1 fruit fly cellular context compared by ENCODE assay signal in the genomic region with DNA sequence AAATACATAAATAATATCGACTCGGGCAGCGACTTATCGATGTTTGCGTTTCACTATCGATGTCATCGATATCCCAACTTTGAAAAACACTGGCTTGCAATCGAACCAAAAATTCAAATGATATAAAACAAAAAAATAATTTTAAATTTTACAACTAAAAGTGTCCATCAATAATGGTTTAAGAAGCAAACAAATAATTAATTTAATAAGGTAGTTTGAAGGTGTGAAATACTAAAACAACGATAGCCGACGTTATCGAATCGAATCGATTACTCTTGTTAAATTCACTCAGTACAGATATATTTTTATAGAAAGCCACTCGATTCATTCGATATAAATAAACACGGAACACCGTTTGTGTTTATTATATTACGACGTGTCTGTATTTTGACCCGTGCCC.
A peak's percentile ranks its signal among the peaks of the same experiment; 100 is the strongest.
TF ChIP-seq lines count a peak whose summit lies in the region.

Gene SMC3, minus strand, starts transcription at position 22 of the 400 bp plus-strand sequence.
Gene Ubc7, plus strand, starts transcription at position 260 of the 400 bp plus-strand sequence.

TF ChIP-seq in whole organism, embryonic, 481 proteins besides CTCF, POLR2A, EP300 and RAD21 (continued from another document and continues in another):
- TF ChIP-seq nerfin-1 (tag; optimal IDR thresholded peaks at IDR 0.05; lab: Kevin White, UChicago) = no peak
- TF ChIP-seq ind (GFP tag; optimal IDR thresholded peaks at IDR 0.05; lab: Kevin White, UChicago) = no peak
- no peak for TF ChIP-seq cwo (GFP tag; optimal IDR thresholded peaks at IDR 0.05; lab: Kevin White, UChicago)
- TF ChIP-seq croc (GFP tag; conservative IDR thresholded peaks at IDR 0.05; lab: Robert Waterston, UW) = no peak
- no peak for TF ChIP-seq z (GFP tag; IDR thresholded peaks at IDR 0.05; lab: Robert Waterston, UW)
- no peak for TF ChIP-seq slbo (GFP tag; IDR thresholded peaks at IDR 0.05; lab: Robert Waterston, UW)
- TF ChIP-seq CG31441 (GFP tag; IDR thresholded peaks at IDR 0.05; lab: Robert Waterston, UW) = no peak
- TF ChIP-seq caup (GFP tag; optimal IDR thresholded peaks at IDR 0.05; lab: Kevin White, UChicago; ENCODE audit: severe bottlenecking) = no peak
- peak; percentile 61 for TF ChIP-seq Sry-δ (GFP tag; optimal IDR thresholded peaks at IDR 0.05; lab: Kevin White, UChicago)
- TF ChIP-seq pum (GFP tag; optimal IDR thresholded peaks at IDR 0.05; lab: Kevin White, UChicago) = no peak
- peak; percentile 38 for TF ChIP-seq CG10267 (tag; optimal IDR thresholded peaks at IDR 0.05; lab: Kevin White, UChicago)
- no peak for TF ChIP-seq Spps (tag; optimal IDR thresholded peaks at IDR 0.05; lab: Kevin White, UChicago)
- peak; percentile 88 for TF ChIP-seq Doc3 (GFP tag; IDR thresholded peaks at IDR 0.05; lab: Robert Waterston, UW; ENCODE audit: partially characterized antibody)
- peak; percentile 78 for TF ChIP-seq Dref (GFP tag; IDR thresholded peaks at IDR 0.05; lab: Robert Waterston, UW)
- no peak for TF ChIP-seq NK7.1 (GFP tag; optimal IDR thresholded peaks at IDR 0.05; lab: Kevin White, UChicago)
- TF ChIP-seq cad (GFP tag; optimal IDR thresholded peaks at IDR 0.05; lab: Kevin White, UChicago) = no peak
- no peak for TF ChIP-seq br (optimal IDR thresholded peaks at IDR 0.05; lab: Kevin White, UChicago)
- TF ChIP-seq CG3847 (GFP tag; IDR thresholded peaks at IDR 0.05; lab: Robert Waterston, UW) = no peak
- TF ChIP-seq CG16815 (GFP tag; optimal IDR thresholded peaks at IDR 0.05; lab: Kevin White, UChicago) = no peak
- TF ChIP-seq CG3281 (GFP tag; optimal IDR thresholded peaks at IDR 0.05; lab: Kevin White, UChicago) = no peak
- no peak for TF ChIP-seq Jarid2 (GFP tag; optimal IDR thresholded peaks at IDR 0.05; lab: Kevin White, UChicago)
- TF ChIP-seq oc (tag; optimal IDR thresholded peaks at IDR 0.05; lab: Kevin White, UChicago) = no peak
- no peak for TF ChIP-seq CG6254 (GFP tag; optimal IDR thresholded peaks at IDR 0.05; lab: Kevin White, UChicago)
- TF ChIP-seq Adf1 (GFP tag; IDR thresholded peaks at IDR 0.05; lab: Robert Waterston, UW) = no peak
- no peak for TF ChIP-seq B-H2 (GFP tag; optimal IDR thresholded peaks at IDR 0.05; lab: Kevin White, UChicago)
- TF ChIP-seq Bgb (GFP tag; IDR thresholded peaks at IDR 0.05; lab: Robert Waterston, UW; ENCODE audit: partially characterized antibody) = peak; percentile 88
- TF ChIP-seq lmd (GFP tag; IDR thresholded peaks at IDR 0.05; lab: Robert Waterston, UW) = no peak
- peak; percentile 45 for TF ChIP-seq CG15514 (GFP tag; optimal IDR thresholded peaks at IDR 0.05; lab: Kevin White, UChicago)
- no peak for TF ChIP-seq CG34376 (GFP tag; optimal IDR thresholded peaks at IDR 0.05; lab: Kevin White, UChicago)
- TF ChIP-seq CG5180 (GFP tag; optimal IDR thresholded peaks at IDR 0.05; lab: Kevin White, UChicago) = no peak
- no peak for TF ChIP-seq cg (GFP tag; optimal IDR thresholded peaks at IDR 0.05; lab: Kevin White, UChicago)
- TF ChIP-seq Lhr (GFP tag; optimal IDR thresholded peaks at IDR 0.05; lab: Kevin White, UChicago) = no peak
- no peak for TF ChIP-seq CG6765 (GFP tag; optimal IDR thresholded peaks at IDR 0.05; lab: Kevin White, UChicago)
- TF ChIP-seq ci (GFP tag; IDR thresholded peaks at IDR 0.05; lab: Robert Waterston, UW) = no peak
- TF ChIP-seq HLH3B (GFP tag; IDR thresholded peaks at IDR 0.05; lab: Robert Waterston, UW) = no peak
- no peak for TF ChIP-seq CG32767 (GFP tag; IDR thresholded peaks at IDR 0.05; lab: Robert Waterston, UW)
- TF ChIP-seq hb (GFP tag; IDR thresholded peaks at IDR 0.05; lab: Robert Waterston, UW; ENCODE audit: partially characterized antibody) = peak; percentile 95
- TF ChIP-seq CG10543 (GFP tag; optimal IDR thresholded peaks at IDR 0.05; lab: Kevin White, UChicago) = no peak
- TF ChIP-seq Ravus (GFP tag; IDR thresholded peaks at IDR 0.05; lab: Robert Waterston, UW) = no peak
- TF ChIP-seq CG17186 (GFP tag; optimal IDR thresholded peaks at IDR 0.05; lab: Kevin White, UChicago) = no peak
- peak; percentile 44 for TF ChIP-seq CG12659 (GFP tag; optimal IDR thresholded peaks at IDR 0.05; lab: Kevin White, UChicago)
- no peak for TF ChIP-seq CG18476 (GFP tag; optimal IDR thresholded peaks at IDR 0.05; lab: Kevin White, UChicago)
- no peak for TF ChIP-seq Hr39 (optimal IDR thresholded peaks at IDR 0.05; lab: Kevin White, UChicago)
- no peak for TF ChIP-seq gsb-n (tag; optimal IDR thresholded peaks at IDR 0.05; lab: Kevin White, UChicago)
- no peak for TF ChIP-seq CG11093 (GFP tag; IDR thresholded peaks at IDR 0.05; lab: Robert Waterston, UW)
- TF ChIP-seq CG10959 (GFP tag; IDR thresholded peaks at IDR 0.05; lab: Robert Waterston, UW) = no peak
- peak; percentile 95 for TF ChIP-seq CG34224 (GFP tag; IDR thresholded peaks at IDR 0.05; lab: Robert Waterston, UW; ENCODE audit: partially characterized antibody)
- peak; percentile 81 for TF ChIP-seq bbx (GFP tag; IDR thresholded peaks at IDR 0.05; lab: Robert Waterston, UW; ENCODE audit: partially characterized antibody)
- no peak for TF ChIP-seq ara (GFP tag; IDR thresholded peaks at IDR 0.05; lab: Robert Waterston, UW)
- TF ChIP-seq dan (GFP tag; IDR thresholded peaks at IDR 0.05; lab: Robert Waterston, UW) = no peak
- TF ChIP-seq gcm2 (GFP tag; optimal IDR thresholded peaks at IDR 0.05; lab: Kevin White, UChicago) = no peak
- no peak for TF ChIP-seq pfk (GFP tag; optimal IDR thresholded peaks at IDR 0.05; lab: Kevin White, UChicago)
- TF ChIP-seq Antp (GFP tag; optimal IDR thresholded peaks at IDR 0.05; lab: Kevin White, UChicago) = no peak
- TF ChIP-seq sim (GFP tag; IDR thresholded peaks at IDR 0.05; lab: Robert Waterston, UW) = no peak
- no peak for TF ChIP-seq fru (optimal IDR thresholded peaks at IDR 0.05; lab: Kevin White, UChicago)
- no peak for TF ChIP-seq Hr51 (GFP tag; optimal IDR thresholded peaks at IDR 0.05; lab: Kevin White, UChicago)
- no peak for TF ChIP-seq lola (GFP tag; optimal IDR thresholded peaks at IDR 0.05; lab: Kevin White, UChicago)
- TF ChIP-seq ap (GFP tag; IDR thresholded peaks at IDR 0.05; lab: Robert Waterston, UW) = no peak
- TF ChIP-seq H15 (GFP tag; IDR thresholded peaks at IDR 0.05; lab: Robert Waterston, UW) = no peak
- no peak for TF ChIP-seq unpg (GFP tag; optimal IDR thresholded peaks at IDR 0.05; lab: Kevin White, UChicago)
- TF ChIP-seq Rfx (GFP tag; IDR thresholded peaks at IDR 0.05; lab: Robert Waterston, UW) = no peak
- TF ChIP-seq cas (GFP tag; IDR thresholded peaks at IDR 0.05; lab: Robert Waterston, UW) = no peak
- TF ChIP-seq HmgD (GFP tag; optimal IDR thresholded peaks at IDR 0.05; lab: Kevin White, UChicago) = no peak
- TF ChIP-seq CG8924 (tag; optimal IDR thresholded peaks at IDR 0.05; lab: Kevin White, UChicago) = no peak
- peak; percentile 6 for TF ChIP-seq Nf-YC (tag; optimal IDR thresholded peaks at IDR 0.05; lab: Kevin White, UChicago)
- TF ChIP-seq btn (GFP tag; optimal IDR thresholded peaks at IDR 0.05; lab: Kevin White, UChicago) = no peak
- no peak for TF ChIP-seq Bteb2 (GFP tag; optimal IDR thresholded peaks at IDR 0.05; lab: Kevin White, UChicago)
- no peak for TF ChIP-seq Awh (GFP tag; IDR thresholded peaks at IDR 0.05; lab: Robert Waterston, UW)
- no peak for TF ChIP-seq Bdp1 (GFP tag; optimal IDR thresholded peaks at IDR 0.05; lab: Kevin White, UChicago)
- no peak for TF ChIP-seq CHES-1-like (GFP tag; optimal IDR thresholded peaks at IDR 0.05; lab: Kevin White, UChicago)
- peak; percentile 5 for TF ChIP-seq Myb (GFP tag; optimal IDR thresholded peaks at IDR 0.05; lab: Kevin White, UChicago)
- no peak for TF ChIP-seq trh (GFP tag; optimal IDR thresholded peaks at IDR 0.05; lab: Kevin White, UChicago)
- no peak for TF ChIP-seq hth (optimal IDR thresholded peaks at IDR 0.05; lab: Kevin White, UChicago)
- no peak for TF ChIP-seq CG12769 (tag; optimal IDR thresholded peaks at IDR 0.05; lab: Kevin White, UChicago)
- TF ChIP-seq MTF-1 (GFP tag; optimal IDR thresholded peaks at IDR 0.05; lab: Kevin White, UChicago; ENCODE audit: borderline replicate concordance) = no peak
- no peak for TF ChIP-seq sqz (GFP tag; optimal IDR thresholded peaks at IDR 0.05; lab: Kevin White, UChicago)
- no peak for TF ChIP-seq CG3838 (GFP tag; optimal IDR thresholded peaks at IDR 0.05; lab: Kevin White, UChicago)
- TF ChIP-seq CG1792 (GFP tag; optimal IDR thresholded peaks at IDR 0.05; lab: Kevin White, UChicago) = no peak
- TF ChIP-seq CG3995 (GFP tag; optimal IDR thresholded peaks at IDR 0.05; lab: Kevin White, UChicago) = peak; percentile 65
- no peak for TF ChIP-seq Sox100B (GFP tag; optimal IDR thresholded peaks at IDR 0.05; lab: Kevin White, UChicago)
- peak; percentile 29 for TF ChIP-seq CG12155 (GFP tag; optimal IDR thresholded peaks at IDR 0.05; lab: Kevin White, UChicago)
- no peak for TF ChIP-seq CG43689 (GFP tag; IDR thresholded peaks at IDR 0.05; lab: Robert Waterston, UW)
- TF ChIP-seq Sin3A (optimal IDR thresholded peaks at IDR 0.05; lab: Kevin White, UChicago) = no peak
- no peak for TF ChIP-seq luna (GFP tag; optimal IDR thresholded peaks at IDR 0.05; lab: Kevin White, UChicago)
- no peak for TF ChIP-seq CG9797 (GFP tag; optimal IDR thresholded peaks at IDR 0.05; lab: Kevin White, UChicago)
- peak; percentile 96 for TF ChIP-seq vnd (GFP tag; IDR thresholded peaks at IDR 0.05; lab: Robert Waterston, UW; ENCODE audit: partially characterized antibody)
- peak; percentile 92 for TF ChIP-seq sna (GFP tag; IDR thresholded peaks at IDR 0.05; lab: Robert Waterston, UW; ENCODE audit: partially characterized antibody)
- peak; percentile 43 for TF ChIP-seq Dp (GFP tag; optimal IDR thresholded peaks at IDR 0.05; lab: Kevin White, UChicago)
- no peak for TF ChIP-seq CG31224 (GFP tag; IDR thresholded peaks at IDR 0.05; lab: Robert Waterston, UW)
- TF ChIP-seq CG17359 (tag; optimal IDR thresholded peaks at IDR 0.05; lab: Kevin White, UChicago) = no peak
- TF ChIP-seq CG2116 (GFP tag; optimal IDR thresholded peaks at IDR 0.05; lab: Kevin White, UChicago) = peak; percentile 90
- peak; percentile 69; the same call in 1 of the 3 replicates for TF ChIP-seq Opbp (GFP tag; IDR thresholded peaks at IDR 0.05; lab: Robert Waterston, UW; ENCODE audit: partially characterized antibody)
- no peak for TF ChIP-seq otp (GFP tag; IDR thresholded peaks at IDR 0.05; lab: Robert Waterston, UW)
- no peak for TF ChIP-seq odd (GFP tag; optimal IDR thresholded peaks at IDR 0.05; lab: Kevin White, UChicago)
- no peak for TF ChIP-seq Hmx (GFP tag; optimal IDR thresholded peaks at IDR 0.05; lab: Kevin White, UChicago)
- no peak for TF ChIP-seq danr (GFP tag; IDR thresholded peaks at IDR 0.05; lab: Robert Waterston, UW)
- no peak for TF ChIP-seq ash1 (GFP tag; optimal IDR thresholded peaks at IDR 0.05; lab: Kevin White, UChicago)
- peak; percentile 94; the same call in 3 of the 4 replicates for TF ChIP-seq chinmo (GFP tag; IDR thresholded peaks at IDR 0.05; lab: Robert Waterston, UW; ENCODE audit: partially characterized antibody)
- TF ChIP-seq gem (tag; optimal IDR thresholded peaks at IDR 0.05; lab: Kevin White, UChicago) = no peak
- TF ChIP-seq pita (GFP tag; optimal IDR thresholded peaks at IDR 0.05; lab: Kevin White, UChicago) = no peak
- TF ChIP-seq CG11504 (tag; optimal IDR thresholded peaks at IDR 0.05; lab: Kevin White, UChicago) = no peak
- TF ChIP-seq CG1529 (GFP tag; optimal IDR thresholded peaks at IDR 0.05; lab: Kevin White, UChicago) = no peak
- TF ChIP-seq CG9727 (GFP tag; optimal IDR thresholded peaks at IDR 0.05; lab: Kevin White, UChicago) = no peak
- TF ChIP-seq CG17802 (tag; optimal IDR thresholded peaks at IDR 0.05; lab: Kevin White, UChicago) = no peak
- no peak for TF ChIP-seq prd (optimal IDR thresholded peaks at IDR 0.05; lab: Kevin White, UChicago)
- no peak for TF ChIP-seq prd (GFP tag; IDR thresholded peaks at IDR 0.05; lab: Robert Waterston, UW)
- no peak for TF ChIP-seq Xrp1 (GFP tag; IDR thresholded peaks at IDR 0.05; lab: Robert Waterston, UW)
- TF ChIP-seq Sox102F (GFP tag; optimal IDR thresholded peaks at IDR 0.05; lab: Kevin White, UChicago) = no peak
- TF ChIP-seq CG3065 (GFP tag; optimal IDR thresholded peaks at IDR 0.05; lab: Kevin White, UChicago) = no peak
- TF ChIP-seq pho (GFP tag; optimal IDR thresholded peaks at IDR 0.05; lab: Kevin White, UChicago) = no peak
- TF ChIP-seq Dfd (GFP tag; optimal IDR thresholded peaks at IDR 0.05; lab: Kevin White, UChicago) = no peak
- no peak for TF ChIP-seq zf30C (GFP tag; optimal IDR thresholded peaks at IDR 0.05; lab: Kevin White, UChicago)
- TF ChIP-seq h (optimal IDR thresholded peaks at IDR 0.05; lab: Kevin White, UChicago) = no peak
- TF ChIP-seq vvl (GFP tag; IDR thresholded peaks at IDR 0.05; lab: Robert Waterston, UW) = no peak
- TF ChIP-seq aop (GFP tag; IDR thresholded peaks at IDR 0.05; lab: Robert Waterston, UW) = no peak
- no peak for TF ChIP-seq CG18011 (GFP tag; optimal IDR thresholded peaks at IDR 0.05; lab: Kevin White, UChicago)
- TF ChIP-seq BEAF-32 (GFP tag; optimal IDR thresholded peaks at IDR 0.05; lab: Kevin White, UChicago) = peak; percentile 85
- TF ChIP-seq Blimp-1 (GFP tag; optimal IDR thresholded peaks at IDR 0.05; lab: Kevin White, UChicago) = no peak
- TF ChIP-seq CG4820 (GFP tag; optimal IDR thresholded peaks at IDR 0.05; lab: Kevin White, UChicago) = no peak
- no peak for TF ChIP-seq fd3F (GFP tag; optimal IDR thresholded peaks at IDR 0.05; lab: Kevin White, UChicago)
- no peak for TF ChIP-seq CG6689 (GFP tag; IDR thresholded peaks at IDR 0.05; lab: Robert Waterston, UW)
- no peak for TF ChIP-seq Abd-B (GFP tag; optimal IDR thresholded peaks at IDR 0.05; lab: Kevin White, UChicago)
- no peak for TF ChIP-seq org-1 (GFP tag; optimal IDR thresholded peaks at IDR 0.05; lab: Kevin White, UChicago)
- no peak for TF ChIP-seq ranshi (GFP tag; IDR thresholded peaks at IDR 0.05; lab: Robert Waterston, UW)
- no peak for TF ChIP-seq CG16779 (GFP tag; IDR thresholded peaks at IDR 0.05; lab: Robert Waterston, UW)
- TF ChIP-seq ewg (GFP tag; optimal IDR thresholded peaks at IDR 0.05; lab: Kevin White, UChicago) = no peak
- TF ChIP-seq zen (tag; optimal IDR thresholded peaks at IDR 0.05; lab: Kevin White, UChicago) = no peak
- TF ChIP-seq CG32532 (GFP tag; IDR thresholded peaks at IDR 0.05; lab: Robert Waterston, UW) = no peak
- TF ChIP-seq Dip2 (GFP tag; IDR thresholded peaks at IDR 0.05; lab: Robert Waterston, UW) = no peak
- no peak for TF ChIP-seq Hr78 (GFP tag; optimal IDR thresholded peaks at IDR 0.05; lab: Kevin White, UChicago)
- no peak for TF ChIP-seq ken (GFP tag; IDR thresholded peaks at IDR 0.05; lab: Robert Waterston, UW)
- TF ChIP-seq sc (optimal IDR thresholded peaks at IDR 0.05; lab: Kevin White, UChicago) = no peak
- TF ChIP-seq sc (GFP tag; optimal IDR thresholded peaks at IDR 0.05; lab: Kevin White, UChicago) = no peak
- TF ChIP-seq CG2875 (GFP tag; optimal IDR thresholded peaks at IDR 0.05; lab: Kevin White, UChicago) = no peak
